Worm (Caenorhabditis elegans): ENCODE measurements around the gene C33H5.1.

- no peak for TF ChIP-seq fkh-10 (GFP tag; optimal IDR thresholded peaks at IDR 0.05)
- no peak for TF ChIP-seq nhr-77 (tag; optimal IDR thresholded peaks at IDR 0.05)
- no peak for TF ChIP-seq zag-1 (tag; optimal IDR thresholded peaks at IDR 0.05)
- TF ChIP-seq nhr-237 (tag; optimal IDR thresholded peaks at IDR 0.05), result no peak
- TF ChIP-seq elt-3 (tag; optimal IDR thresholded peaks at IDR 0.05), result no peak
- no peak for TF ChIP-seq nhr-76 (tag; optimal IDR thresholded peaks at IDR 0.05)
- TF ChIP-seq nfya-1 (tag; optimal IDR thresholded peaks at IDR 0.05; ENCODE audit: insufficient read depth), result no peak
- no peak for TF ChIP-seq snpc-4 (tag; optimal IDR thresholded peaks at IDR 0.05)
- no peak for TF ChIP-seq aly-2 (tag; optimal IDR thresholded peaks at IDR 0.05)
- TF ChIP-seq ztf-11 (tag; optimal IDR thresholded peaks at IDR 0.05), result no peak
- TF ChIP-seq nhr-28 (tag; optimal IDR thresholded peaks at IDR 0.05), result no peak
- TF ChIP-seq egl-5 (tag; optimal IDR thresholded peaks at IDR 0.05), result no peak
- no peak for TF ChIP-seq daf-12 (tag; optimal IDR thresholded peaks at IDR 0.05)
These were observed 42.6 kb downstream of the C33H5.1 start for ce11 chrIV:7851291-7851690.

Measured in whole organism, L3 larva.